Fruit fly (Drosophila melanogaster): ENCODE results near the gene Wdr24.

Wdr24 gene

DNA sequence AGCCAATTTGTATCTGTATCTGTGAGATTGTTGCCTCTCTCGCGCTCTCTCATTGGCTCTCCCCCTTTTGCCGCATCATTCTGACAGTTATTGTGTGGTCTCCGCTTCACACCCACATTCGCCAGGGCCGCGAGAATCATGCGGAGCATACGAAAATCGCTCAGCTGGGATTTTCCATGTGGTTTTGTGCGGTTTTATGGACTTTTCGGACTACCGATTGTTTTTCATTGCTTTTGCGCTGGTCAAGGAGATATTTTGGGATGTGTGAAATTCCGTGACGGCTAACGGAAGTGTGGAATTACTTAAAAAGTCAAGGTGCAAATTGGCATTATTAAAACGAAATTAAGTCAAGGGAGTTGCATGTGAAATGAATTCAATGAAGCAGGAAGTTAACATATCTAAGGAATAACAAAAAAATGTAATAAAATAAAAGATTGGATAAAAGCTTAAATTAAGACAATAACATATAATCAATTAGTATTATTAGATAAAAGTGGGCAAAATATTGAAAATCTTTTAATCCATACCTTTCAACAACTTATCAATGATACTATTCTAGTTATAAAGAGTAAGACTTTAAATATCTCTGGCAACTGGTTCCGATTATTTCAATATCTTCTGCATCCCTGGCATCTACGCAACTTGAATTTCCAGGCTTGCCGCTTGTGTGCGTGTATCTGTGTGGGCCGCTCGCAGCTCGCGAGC is 27.4 kb upstream of the Wdr24 start (continued):
- TF ChIP-seq chn (GFP tag; optimal IDR thresholded peaks at IDR 0.05) (no peak), tgo (GFP tag; IDR thresholded peaks at IDR 0.05) (no peak), BEAF-32 (GFP tag; optimal IDR thresholded peaks at IDR 0.05) (peak; percentile 64), Atf3 (GFP tag; optimal IDR thresholded peaks at IDR 0.05) (no peak), CG10959 (GFP tag; IDR thresholded peaks at IDR 0.05) (no peak), CHES-1-like (GFP tag; optimal IDR thresholded peaks at IDR 0.05) (no peak), CG12155 (GFP tag; optimal IDR thresholded peaks at IDR 0.05) (no peak), dmrt99B (tag; optimal IDR thresholded peaks at IDR 0.05) (peak; percentile 14), lilli (GFP tag; optimal IDR thresholded peaks at IDR 0.05) (peak; percentile 20), Scr (GFP tag; IDR thresholded peaks at IDR 0.05; ENCODE audit: partially characterized antibody) (no peak), Kr (GFP tag; optimal IDR thresholded peaks at IDR 0.05) (no peak), pb (GFP tag; optimal IDR thresholded peaks at IDR 0.05) (no peak), Oli (tag; optimal IDR thresholded peaks at IDR 0.05) (peak; percentile 36), ara (GFP tag; IDR thresholded peaks at IDR 0.05) (no peak), CG15514 (GFP tag; optimal IDR thresholded peaks at IDR 0.05) (peak; percentile 98), CG17361 (GFP tag; IDR thresholded peaks at IDR 0.05) (peak; percentile 86), CG3407 (GFP tag; optimal IDR thresholded peaks at IDR 0.05) (no peak), Doc3 (GFP tag; IDR thresholded peaks at IDR 0.05; ENCODE audit: partially characterized antibody) (peak; percentile 28; the same call in 1 of the 3 replicates), CG6791 (GFP tag; IDR thresholded peaks at IDR 0.05; ENCODE audit: partially characterized antibody) (peak; percentile 20; the same call in 1 of the 3 replicates), run (tag; optimal IDR thresholded peaks at IDR 0.05) (no peak), fd96Cb (tag; optimal IDR thresholded peaks at IDR 0.05) (no peak), CG12391 (tag; optimal IDR thresholded peaks at IDR 0.05) (peak; percentile 40), vnd (GFP tag; IDR thresholded peaks at IDR 0.05; ENCODE audit: partially characterized antibody) (0 out of 3 replicates have a peak, but pooled peaks have one; percentile 21), CG6272 (GFP tag; IDR thresholded peaks at IDR 0.05) (peak; percentile 46), CG8765 (GFP tag; IDR thresholded peaks at IDR 0.05) (peak; percentile 48; the same call in 1 of the 2 replicates), dan (GFP tag; IDR thresholded peaks at IDR 0.05) (no peak), NC2α (GFP tag; optimal IDR thresholded peaks at IDR 0.05) (no peak), CG18599 (GFP tag; optimal IDR thresholded peaks at IDR 0.05) (peak; percentile 17), Dbx (GFP tag; IDR thresholded peaks at IDR 0.05) (no peak), phol (tag; optimal IDR thresholded peaks at IDR 0.05) (peak; percentile 45), CG1832 (GFP tag; optimal IDR thresholded peaks at IDR 0.05) (no peak), CG13894 (tag; optimal IDR thresholded peaks at IDR 0.05) (no peak), CoRest (tag; optimal IDR thresholded peaks at IDR 0.05) (peak; percentile 63), stc (GFP tag; IDR thresholded peaks at IDR 0.05) (no peak), Antp (GFP tag; optimal IDR thresholded peaks at IDR 0.05) (peak; percentile 8), Mad (GFP tag; optimal IDR thresholded peaks at IDR 0.05) (no peak), CG31441 (GFP tag; IDR thresholded peaks at IDR 0.05) (peak; percentile 32; the same call in 1 of the 2 replicates), Aef1 (GFP tag; IDR thresholded peaks at IDR 0.05) (0 out of 3 replicates have a peak, but pooled peaks have one; percentile 11), al (GFP tag; IDR thresholded peaks at IDR 0.05) (0 out of 2 replicates have a peak, but pooled peaks have one; percentile 22), CG10431 (GFP tag; optimal IDR thresholded peaks at IDR 0.05) (no peak), CG30403 (GFP tag; optimal IDR thresholded peaks at IDR 0.05) (peak; percentile 64), CG17328 (GFP tag; IDR thresholded peaks at IDR 0.05) (no peak), CG17359 (tag; optimal IDR thresholded peaks at IDR 0.05) (peak; percentile 8), grau (tag; optimal IDR thresholded peaks at IDR 0.05) (no peak), ci (GFP tag; IDR thresholded peaks at IDR 0.05) (no peak), CG34376 (GFP tag; optimal IDR thresholded peaks at IDR 0.05) (no peak), dpn (GFP tag; optimal IDR thresholded peaks at IDR 0.05) (peak in 1 of 2 experiments; percentile 49), CTCF (GFP tag; optimal IDR thresholded peaks at IDR 0.05) (no peak), Six4 (GFP tag; optimal IDR thresholded peaks at IDR 0.05) (peak; percentile 19), Dip3 (GFP tag; optimal IDR thresholded peaks at IDR 0.05) (no peak)
